Worm (Caenorhabditis elegans) whole organism, L2 larva: ENCODE measurements around the gene hir-1.

Experiments used
- F13H6.1 ChIP-seq: sonication (generic microtip); optimal IDR thresholded peaks from 2 replicates; lab custom pipeline; 2016; ENCODE audit warnings: missing genetic modification characterization, missing compliant biosample characterization
- ama-1 ChIP-seq: fragments of 150-350 bp; optimal IDR thresholded peaks from 2 replicates; lab custom pipeline; 2018; ENCODE audit warnings: inconsistent platforms
- blmp-1 ChIP-seq: sonication (generic microtip); optimal IDR thresholded peaks from 2 replicates; lab custom pipeline; 2017; ENCODE audit warnings: missing genetic modification characterization, mild to moderate bottlenecking, missing compliant biosample characterization, antibody characterized with exemption, moderate library complexity; ENCODE audit not compliant: insufficient read depth
- ceh-82 ChIP-seq: fragments of 150-350 bp; optimal IDR thresholded peaks from 2 replicates; lab custom pipeline; 2014; ENCODE audit warnings: missing biosample characterization, missing genetic modification characterization
- elt-1 ChIP-seq: fragments of 150-350 bp; optimal IDR thresholded peaks from 2 replicates; lab custom pipeline; 2014; ENCODE audit warnings: missing biosample characterization, missing genetic modification characterization
- fos-1 ChIP-seq: fragments of 150-350 bp; optimal IDR thresholded peaks from 2 replicates; lab custom pipeline; 2014; ENCODE audit warnings: missing biosample characterization, missing genetic modification characterization
- lin-11 ChIP-seq: fragments of 150-350 bp; sonication (generic microtip); optimal IDR thresholded peaks from 2 replicates; lab custom pipeline; 2014; ENCODE audit warnings: missing biosample characterization, missing genetic modification characterization, inconsistent platforms, mixed read lengths
- nhr-11 ChIP-seq: fragments of 150-350 bp; optimal IDR thresholded peaks from 2 replicates; lab custom pipeline; 2014; ENCODE audit warnings: missing biosample characterization, missing genetic modification characterization
- nhr-6 ChIP-seq: fragments of 150-350 bp; optimal IDR thresholded peaks from 2 replicates; lab custom pipeline; 2014; ENCODE audit warnings: missing biosample characterization, missing genetic modification characterization
- sem-4 ChIP-seq: fragments of 150-350 bp; optimal IDR thresholded peaks from 2 replicates; lab custom pipeline; 2014; ENCODE audit warnings: missing biosample characterization, missing genetic modification reagents, missing genetic modification characterization
- sma-9 ChIP-seq, 2 experiments: fragments of 150-350 bp in 1 of 2; sonication (generic microtip) in 1 of 2; optimal IDR thresholded peaks; 2 replicates each; lab custom pipeline; 2014 to 2016; ENCODE audit warnings: missing genetic modification characterization in 2 of 2, mild to moderate bottlenecking in 1 of 2, missing biosample characterization in 1 of 2, missing compliant biosample characterization in 1 of 2, missing genetic modification reagents in 1 of 2, moderate library complexity in 1 of 2
- unc-62 ChIP-seq: fragments of 150-350 bp; optimal IDR thresholded peaks from 2 replicates; lab custom pipeline; 2014; ENCODE audit warnings: missing biosample characterization, missing genetic modification reagents, missing genetic modification characterization

DNA sequence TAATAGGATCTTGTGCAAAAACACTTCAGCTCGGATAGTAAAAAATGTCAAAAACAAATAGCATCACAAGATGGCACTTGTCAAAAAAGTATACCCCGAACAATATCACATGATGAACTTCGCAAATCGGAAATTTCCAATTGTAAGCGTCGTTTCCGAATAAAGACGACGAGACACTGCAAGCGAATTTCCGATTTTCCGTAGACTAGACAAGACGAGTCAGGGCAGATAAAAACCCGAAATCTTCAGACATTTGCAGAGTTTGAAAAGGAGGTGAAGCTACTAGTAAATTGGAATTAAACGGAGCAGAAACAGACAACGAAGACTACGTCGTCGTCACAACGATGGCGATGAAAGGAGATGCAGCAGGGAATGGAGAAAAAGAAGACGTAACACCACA lies 49.8 kb downstream of the hir-1 start:
- TF ChIP-seq fos-1 (tag; lab: Kevin White, UChicago) (no peak), lin-11 (tag; lab: Kevin White, UChicago) (no peak), nhr-6 (no peak), ama-1 (lab: Kevin White, UChicago) (no peak), unc-62 (no peak), sma-9 (GFP tag; optimal IDR thresholded peaks at IDR 0.05; lab: Kevin White, UChicago) (no peak), sma-9 (tag; optimal IDR thresholded peaks at IDR 0.05; lab: Kevin White, UChicago) (no peak), elt-1 (no peak), ceh-82 (tag; lab: Kevin White, UChicago) (no peak), F13H6.1 (tag; lab: Kevin White, UChicago) (no peak), nhr-11 (tag; lab: Kevin White, UChicago) (no peak), blmp-1 (tag; lab: Kevin White, UChicago) (no peak), sem-4 (tag; lab: Kevin White, UChicago) (no peak)
